Worm (Caenorhabditis elegans) whole organism, midembryonic: ENCODE results near the gene Y41C4A.9.

Source experiments
- cog-1 ChIP-seq: sonication (generic microtip); optimal IDR thresholded peaks from 2 replicates; lab custom pipeline; 2016; ENCODE audit warnings: missing genetic modification characterization, missing compliant biosample characterization
- flt-1 ChIP-seq: fragments of 200-800 bp; sonication (Bioruptor generic); IDR thresholded peaks from 2 replicates; pipeline ENCODE4 v1.3.6; 2022; ENCODE audit warnings: missing genetic modification characterization, missing compliant biosample characterization
- med-1 ChIP-seq: sonication (generic microtip); optimal IDR thresholded peaks from 2 replicates; lab custom pipeline; 2017; ENCODE audit warnings: missing genetic modification characterization, mild to moderate bottlenecking, missing compliant biosample characterization, antibody characterized with exemption, missing genetic modification reagents; ENCODE audit not compliant: insufficient read depth
- ref-1 ChIP-seq: fragments of 200-800 bp; sonication (Bioruptor generic); conservative IDR thresholded peaks from 2 replicates; pipeline ENCODE4 v1.3.6; 2022; ENCODE audit warnings: missing genetic modification reagents, missing genetic modification characterization, missing compliant biosample characterization
- ztf-29 ChIP-seq: fragments of 200-800 bp; sonication (Bioruptor generic); IDR thresholded peaks from 2 replicates; pipeline ENCODE4 v1.3.6; 2022; ENCODE audit warnings: missing genetic modification reagents, missing genetic modification characterization, missing compliant biosample characterization

DNA sequence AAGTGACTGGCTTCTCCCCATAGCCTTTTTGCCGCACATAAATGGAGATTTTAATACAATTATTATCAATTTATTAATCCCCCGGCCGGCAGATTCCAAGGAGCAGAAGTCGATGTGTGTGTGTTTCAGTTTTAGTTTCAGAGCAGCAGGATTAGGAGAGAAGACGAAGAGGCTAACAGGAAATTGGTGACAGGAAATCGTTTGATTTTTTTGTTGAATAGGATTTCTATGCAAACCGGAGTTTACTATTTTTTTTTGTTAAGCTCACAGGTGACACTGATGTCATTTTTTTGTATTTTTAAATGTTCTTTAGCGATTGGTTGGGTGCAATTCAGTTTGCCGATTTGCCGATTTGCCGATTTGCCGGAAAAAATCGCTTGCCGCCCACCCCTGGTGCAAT is 37.9 kb downstream of the Y41C4A.9 start:
- TF ChIP-seq cog-1 (no peak), flt-1 (GFP tag; lab: Robert Waterston, UW) (no peak), ztf-29 (GFP tag; lab: Robert Waterston, UW) (no peak), ref-1 (GFP tag; lab: Robert Waterston, UW) (no peak), med-1 (GFP tag; lab: Kevin White, UChicago) (no peak)
